Fruit fly (Drosophila melanogaster): ENCODE measurements around the gene p38a.

The p38a gene

DNA sequence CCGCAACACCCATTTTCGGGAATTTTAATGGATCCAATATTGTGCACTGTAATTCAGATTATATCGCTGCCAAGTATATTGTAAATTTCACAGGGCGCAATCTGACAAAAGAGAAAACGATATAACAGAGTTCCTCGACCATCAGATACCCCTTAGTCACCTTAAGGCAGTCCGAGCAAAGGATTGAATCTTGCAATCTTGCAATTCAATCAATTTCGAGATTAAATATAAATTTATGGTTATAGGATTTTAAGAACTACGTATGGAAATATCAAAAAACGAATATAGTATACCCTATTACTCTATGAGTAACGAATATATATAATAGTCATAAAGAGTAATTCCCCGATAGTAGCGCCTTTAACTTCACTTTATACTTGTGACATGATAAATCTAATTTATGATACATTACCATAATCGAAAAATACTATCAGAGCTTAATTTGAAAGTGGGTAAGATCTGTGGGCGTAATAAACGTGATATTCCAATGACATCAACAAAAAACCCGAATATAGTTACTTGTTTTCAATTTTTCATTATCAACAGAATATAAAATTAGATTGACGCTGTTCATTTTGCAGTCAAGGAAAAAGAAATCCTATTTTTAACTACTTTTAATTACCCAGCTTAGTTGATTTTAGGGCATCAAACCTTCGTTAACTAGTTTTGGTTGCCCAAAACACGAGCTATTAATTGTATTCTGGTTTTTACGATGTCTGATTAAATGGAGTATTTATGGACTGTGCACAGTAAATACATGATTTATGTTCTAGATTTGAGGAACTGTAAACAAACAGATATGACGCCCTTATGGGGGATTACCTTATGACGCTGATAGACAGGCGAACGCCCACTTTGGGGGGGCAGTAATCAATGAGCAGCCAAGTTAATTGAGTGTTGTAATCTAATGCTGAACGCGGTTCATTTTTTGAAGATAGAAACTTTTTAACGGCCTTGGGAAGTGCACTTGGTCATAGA is 13.4 kb downstream of the p38a start (continued):
- TF ChIP-seq Ssrp (tag; optimal IDR thresholded peaks at IDR 0.05) (no peak), CG10565 (GFP tag; optimal IDR thresholded peaks at IDR 0.05) (no peak), da (GFP tag; optimal IDR thresholded peaks at IDR 0.05) (no peak), sens (GFP tag) (peak; percentile 58), hkb (optimal IDR thresholded peaks at IDR 0.05) (no peak), hkb (GFP tag; IDR thresholded peaks at IDR 0.05) (no peak), CG12071 (GFP tag; optimal IDR thresholded peaks at IDR 0.05) (peak; percentile 25), CG12942 (GFP tag; optimal IDR thresholded peaks at IDR 0.05) (no peak), CG5953 (GFP tag; IDR thresholded peaks at IDR 0.05) (no peak), bigmax (GFP tag; optimal IDR thresholded peaks at IDR 0.05) (no peak), CG1602 (GFP tag; optimal IDR thresholded peaks at IDR 0.05) (no peak), Deaf1 (tag; optimal IDR thresholded peaks at IDR 0.05) (no peak), CG4404 (GFP tag; IDR thresholded peaks at IDR 0.05) (no peak), Vsx1 (GFP tag; optimal IDR thresholded peaks at IDR 0.05) (peak; percentile 60), B-H2 (GFP tag; optimal IDR thresholded peaks at IDR 0.05) (peak; percentile 3), mirr (GFP tag; optimal IDR thresholded peaks at IDR 0.05) (peak; percentile 72), wor (GFP tag; IDR thresholded peaks at IDR 0.05) (no peak), Pdp1 (GFP tag; optimal IDR thresholded peaks at IDR 0.05) (peak in 1 of 2 experiments; percentile 9), CG11247 (GFP tag; IDR thresholded peaks at IDR 0.05) (no peak), chinmo (GFP tag; IDR thresholded peaks at IDR 0.05; ENCODE audit: partially characterized antibody) (no peak), sug (tag; optimal IDR thresholded peaks at IDR 0.05) (peak; percentile 96), CrebB (tag; optimal IDR thresholded peaks at IDR 0.05) (no peak), D19B (GFP tag; optimal IDR thresholded peaks at IDR 0.05) (peak; percentile 71), MTF-1 (GFP tag; optimal IDR thresholded peaks at IDR 0.05; ENCODE audit: borderline replicate concordance) (no peak), CG16863 (GFP tag; optimal IDR thresholded peaks at IDR 0.05) (no peak), BtbVII (GFP tag; optimal IDR thresholded peaks at IDR 0.05) (no peak), Ada2b (GFP tag; IDR thresholded peaks at IDR 0.05) (no peak), Abd-B (GFP tag; optimal IDR thresholded peaks at IDR 0.05) (peak; percentile 3), luna (GFP tag; optimal IDR thresholded peaks at IDR 0.05) (no peak), CG14965 (GFP tag; optimal IDR thresholded peaks at IDR 0.05; ENCODE audit: borderline replicate concordance) (no peak), H2.0 (GFP tag; IDR thresholded peaks at IDR 0.05) (no peak), CG1529 (GFP tag; optimal IDR thresholded peaks at IDR 0.05) (no peak), D19A (tag; optimal IDR thresholded peaks at IDR 0.05) (peak; percentile 68), kay (GFP tag; optimal IDR thresholded peaks at IDR 0.05) (no peak), MESR4 (GFP tag; optimal IDR thresholded peaks at IDR 0.05) (no peak), Myb (GFP tag; optimal IDR thresholded peaks at IDR 0.05) (no peak), CG4282 (GFP tag; optimal IDR thresholded peaks at IDR 0.05) (no peak), Nf-YB (GFP tag; optimal IDR thresholded peaks at IDR 0.05) (no peak), Hsf (GFP tag; optimal IDR thresholded peaks at IDR 0.05) (no peak), CG1603 (tag; optimal IDR thresholded peaks at IDR 0.05) (no peak), gem (tag; optimal IDR thresholded peaks at IDR 0.05) (peak; percentile 1), CG9876 (GFP tag; optimal IDR thresholded peaks at IDR 0.05) (no peak), row (GFP tag; IDR thresholded peaks at IDR 0.05) (peak; percentile 19; the same call in 1 of the 3 replicates), lilli (GFP tag; optimal IDR thresholded peaks at IDR 0.05) (no peak), CG12236 (GFP tag; optimal IDR thresholded peaks at IDR 0.05) (no peak), lab (GFP tag; optimal IDR thresholded peaks at IDR 0.05) (peak; percentile 52), CG31365 (tag; optimal IDR thresholded peaks at IDR 0.05) (no peak), exex (tag; optimal IDR thresholded peaks at IDR 0.05) (peak; percentile 95), CG34376 (GFP tag; optimal IDR thresholded peaks at IDR 0.05) (peak; percentile 84)
